Worm (Caenorhabditis elegans) whole organism, L4/young adult: Measurements from ENCODE around the gene F08G5.3.

ENCODE experiments used
- W03F9.2 ChIP-seq: fragments of 150-350 bp; optimal IDR thresholded peaks from 2 replicates; lab custom pipeline; 2014; ENCODE audit warnings: missing biosample characterization, missing genetic modification characterization
- dao-5 ChIP-seq: sonication (generic microtip); optimal IDR thresholded peaks from 2 replicates; lab custom pipeline; 2016; ENCODE audit warnings: missing genotype, missing genetic modification characterization, moderate library complexity, missing compliant biosample characterization
- him-1 ChIP-seq: sonication (generic microtip); optimal IDR thresholded peaks from 2 replicates; lab custom pipeline; 2016; ENCODE audit warnings: missing genotype, missing genetic modification reagents, missing genetic modification characterization, missing compliant biosample characterization

- TF ChIP-seq dao-5 (tag; lab: Kevin White, UChicago) (no peak), him-1 (tag; lab: Kevin White, UChicago) (no peak), W03F9.2 (tag; lab: Kevin White, UChicago) (no peak)
These were observed 13.9 kb downstream of the F08G5.3 start for ce11 chrIV:12403440-12403839.
